Fruit fly (Drosophila melanogaster) whole organism, embryonic: Measurements from ENCODE around the gene CG2059.

Experiments
- BEAF-32 ChIP-seq: fragments of 200-800 bp; sonication (Bioruptor generic); optimal IDR thresholded peaks from 3 replicates; lab custom pipeline; 2017; ENCODE audit warnings: missing biosample characterization, missing genetic modification characterization, mild to moderate bottlenecking, moderate library complexity, missing genetic modification reagents
- CG11696 ChIP-seq: fragments of 200-800 bp; sonication (Bioruptor generic); IDR thresholded peaks from 2 replicates; pipeline ENCODE4 v1.3.6; 2022; ENCODE audit warnings: missing biosample characterization, missing genetic modification characterization
- CG12236 ChIP-seq: fragments of 200-800 bp; sonication (Bioruptor generic); optimal IDR thresholded peaks from 2 replicates; lab custom pipeline; 2016; ENCODE audit warnings: missing biosample characterization, missing genetic modification characterization
- CG14710 ChIP-seq: fragments of 200-800 bp; sonication (Bioruptor generic); optimal IDR thresholded peaks from 3 replicates; lab custom pipeline; 2019; ENCODE audit warnings: missing biosample characterization, mild to moderate bottlenecking, missing genetic modification characterization, moderate library complexity
- CG15011 ChIP-seq: fragments of 200-800 bp; sonication (Bioruptor generic); optimal IDR thresholded peaks from 3 replicates; lab custom pipeline; 2018; ENCODE audit warnings: missing biosample characterization, mild to moderate bottlenecking, missing genetic modification characterization
- CG16815 ChIP-seq: fragments of 200-800 bp; sonication (Bioruptor generic); optimal IDR thresholded peaks from 3 replicates; lab custom pipeline; 2017; ENCODE audit warnings: missing biosample characterization, mild to moderate bottlenecking, missing genetic modification characterization
- CG17568 ChIP-seq: fragments of 200-800 bp; sonication (Bioruptor generic); optimal IDR thresholded peaks from 2 replicates; lab custom pipeline; 2018; ENCODE audit warnings: missing biosample characterization, mild to moderate bottlenecking, missing genetic modification characterization, moderate library complexity
- CG3281 ChIP-seq: fragments of 200-800 bp; sonication (Bioruptor generic); optimal IDR thresholded peaks from 3 replicates; lab custom pipeline; 2017; ENCODE audit warnings: missing biosample characterization, mild to moderate bottlenecking, missing genetic modification characterization
- CG4282 ChIP-seq: fragments of 200-800 bp; sonication (Bioruptor generic); optimal IDR thresholded peaks from 2 replicates; lab custom pipeline; 2016; ENCODE audit warnings: missing biosample characterization, missing genetic modification characterization
- CG4360 ChIP-seq: fragments of 200-800 bp; sonication (Bioruptor generic); IDR thresholded peaks from 2 replicates; pipeline ENCODE4 v1.3.6; 2022; ENCODE audit warnings: missing biosample characterization, missing genetic modification characterization
- CG5245 ChIP-seq: fragments of 200-800 bp; sonication (Bioruptor generic); optimal IDR thresholded peaks from 3 replicates; lab custom pipeline; 2016; ENCODE audit warnings: missing biosample characterization, missing genetic modification characterization
- CG6254 ChIP-seq: fragments of 200-800 bp; sonication (Bioruptor generic); optimal IDR thresholded peaks from 3 replicates; lab custom pipeline; 2017; ENCODE audit warnings: mild to moderate bottlenecking, missing biosample characterization, missing genetic modification reagents, missing genetic modification characterization
- CG7271 ChIP-seq: fragments of 200-800 bp; sonication (Bioruptor generic); optimal IDR thresholded peaks from 2 replicates; lab custom pipeline; 2018; ENCODE audit warnings: missing biosample characterization, mild to moderate bottlenecking, missing genetic modification characterization, moderate library complexity
- CG7372 ChIP-seq: fragments of 200-800 bp; sonication (Bioruptor generic); IDR thresholded peaks from 2 replicates; pipeline ENCODE4 v1.3.6; 2022; ENCODE audit warnings: missing biosample characterization, missing genetic modification characterization
- CG8089 ChIP-seq: fragments of 200-800 bp; sonication (Bioruptor generic); optimal IDR thresholded peaks from 3 replicates; lab custom pipeline; 2016; ENCODE audit warnings: missing biosample characterization, missing genetic modification characterization
- CG9932 ChIP-seq: fragments of 200-800 bp; sonication (Bioruptor generic); IDR thresholded peaks from 2 replicates; pipeline ENCODE4 v1.3.6; 2022; ENCODE audit warnings: missing biosample characterization, missing genetic modification characterization
- D19B ChIP-seq: fragments of 200-800 bp; sonication (Bioruptor generic); optimal IDR thresholded peaks from 2 replicates; lab custom pipeline; 2017; ENCODE audit warnings: missing biosample characterization, mild to moderate bottlenecking, missing genetic modification characterization
- Dbx ChIP-seq: fragments of 200-800 bp; sonication (Bioruptor generic); IDR thresholded peaks from 3 replicates; pipeline ENCODE4 v1.3.6; 2022; ENCODE audit warnings: missing biosample characterization, missing genetic modification characterization
- Deaf1 ChIP-seq: fragments of 200-800 bp; optimal IDR thresholded peaks from 3 replicates; lab custom pipeline; 2019; ENCODE audit warnings: missing biosample characterization, mild to moderate bottlenecking, missing genetic modification characterization, moderate library complexity
- Dip2 ChIP-seq: fragments of 200-800 bp; sonication (Bioruptor generic); IDR thresholded peaks from 2 replicates; pipeline ENCODE4 v1.3.6; 2022; ENCODE audit warnings: missing biosample characterization, missing genetic modification characterization
- Drgx ChIP-seq: fragments of 200-800 bp; sonication (Bioruptor generic); IDR thresholded peaks from 2 replicates; pipeline ENCODE4 v1.3.6; 2022; ENCODE audit warnings: missing biosample characterization, missing genetic modification characterization
- HLH4C ChIP-seq: fragments of 200-800 bp; sonication (Bioruptor generic); IDR thresholded peaks from 3 replicates; pipeline ENCODE4 v1.3.6; 2022; ENCODE audit warnings: missing biosample characterization, missing genetic modification characterization; ENCODE audit not compliant: partially characterized antibody
- Hmx ChIP-seq: fragments of 200-800 bp; sonication (Bioruptor generic); optimal IDR thresholded peaks from 2 replicates; lab custom pipeline; 2016; ENCODE audit warnings: missing biosample characterization, missing genetic modification characterization
- Hr3 ChIP-seq: fragments of 200-800 bp; sonication (Bioruptor generic); optimal IDR thresholded peaks from 3 replicates; lab custom pipeline; 2016; ENCODE audit warnings: missing biosample characterization, missing genetic modification characterization
- Hr39 ChIP-seq: fragments of >200 bp; optimal IDR thresholded peaks from 2 replicates; lab custom pipeline; 2017
- Lpt ChIP-seq: fragments of >200 bp; optimal IDR thresholded peaks from 2 replicates; lab custom pipeline; 2018; ENCODE audit warnings: missing biosample characterization, missing genetic modification characterization
- Max ChIP-seq: fragments of 200-800 bp; sonication (Bioruptor generic); optimal IDR thresholded peaks from 2 replicates; lab custom pipeline; 2016; ENCODE audit warnings: missing biosample characterization, mild to moderate bottlenecking, missing genetic modification characterization
- NK7.1 ChIP-seq: fragments of 200-800 bp; sonication (Bioruptor generic); optimal IDR thresholded peaks from 3 replicates; lab custom pipeline; 2016; ENCODE audit warnings: missing biosample characterization, missing genetic modification characterization
- Pdp1 ChIP-seq, 2 experiments: fragments of 200-800 bp; sonication (Bioruptor generic); optimal IDR thresholded peaks; 3 replicates each; lab custom pipeline; 2016; ENCODE audit warnings: missing biosample characterization in 2 of 2, missing genetic modification characterization in 2 of 2, mild to moderate bottlenecking in 1 of 2, moderate library complexity in 1 of 2
- Poxn ChIP-seq: fragments of 200-800 bp; sonication (Bioruptor generic); IDR thresholded peaks from 2 replicates; pipeline ENCODE4 v1.3.6; 2022; ENCODE audit warnings: missing biosample characterization, missing genetic modification characterization
- Trl ChIP-seq, 3 experiments: fragments of >200 bp in 2 of 3; fragments of 200-800 bp in 1 of 3; sonication (Bioruptor generic) in 1 of 3; optimal IDR thresholded peaks; 2 replicates in 1 of 3; 3 replicates in 2 of 3; lab custom pipeline; 2016 to 2017; ENCODE audit warnings: missing biosample characterization in 1 of 3, missing genetic modification characterization in 1 of 3
- ac ChIP-seq: fragments of 200-800 bp; sonication (Bioruptor generic); optimal IDR thresholded peaks from 3 replicates; lab custom pipeline; 2017; ENCODE audit warnings: missing biosample characterization, mild to moderate bottlenecking, missing genetic modification characterization
- bbx ChIP-seq: fragments of 200-800 bp; sonication (Bioruptor generic); IDR thresholded peaks from 2 replicates; pipeline ENCODE4 v1.3.6; 2022; ENCODE audit warnings: missing biosample characterization, missing genetic modification characterization; ENCODE audit not compliant: partially characterized antibody
- crol ChIP-seq: fragments of 200-800 bp; sonication (Bioruptor generic); IDR thresholded peaks from 2 replicates; pipeline ENCODE4 v1.3.6; 2022; ENCODE audit warnings: missing biosample characterization, missing genetic modification characterization
- dmrt11E ChIP-seq: fragments of 200-800 bp; sonication (Bioruptor generic); optimal IDR thresholded peaks from 3 replicates; lab custom pipeline; 2018; ENCODE audit warnings: missing biosample characterization, mild to moderate bottlenecking, missing genetic modification characterization, moderate library complexity
- gsb-n ChIP-seq: fragments of 200-800 bp; sonication (Bioruptor generic); optimal IDR thresholded peaks from 3 replicates; lab custom pipeline; 2018; ENCODE audit warnings: missing biosample characterization, mild to moderate bottlenecking, missing genetic modification characterization
- kay ChIP-seq: fragments of 200-800 bp; sonication (Bioruptor generic); optimal IDR thresholded peaks from 2 replicates; lab custom pipeline; 2016; ENCODE audit warnings: missing biosample characterization, missing genetic modification characterization
- lbe ChIP-seq: fragments of 200-800 bp; sonication (Bioruptor generic); optimal IDR thresholded peaks from 2 replicates; lab custom pipeline; 2016; ENCODE audit warnings: missing biosample characterization, mild to moderate bottlenecking, missing genetic modification characterization
- lov ChIP-seq, 2 experiments: fragments of 200-800 bp in 1 of 2; fragments of >200 bp in 1 of 2; sonication (Bioruptor generic) in 1 of 2; IDR thresholded peaks in 1 of 2; optimal IDR thresholded peaks in 1 of 2; 2 replicates in 1 of 2; 3 replicates in 1 of 2; pipeline versions ENCODE4 v1.3.6 to Lab custom; 2017 to 2022; ENCODE audit warnings: missing biosample characterization in 1 of 2, missing genetic modification characterization in 1 of 2
- nmo ChIP-seq: fragments of 200-800 bp; sonication (Bioruptor generic); optimal IDR thresholded peaks from 2 replicates; lab custom pipeline; 2018; ENCODE audit warnings: missing biosample characterization, mild to moderate bottlenecking, missing genetic modification characterization, moderate library complexity
- p53 ChIP-seq: fragments of 200-800 bp; sonication (Bioruptor generic); optimal IDR thresholded peaks from 2 replicates; lab custom pipeline; 2016; ENCODE audit warnings: missing biosample characterization, missing genetic modification characterization
- pan ChIP-seq, 4 experiments: fragments of >200 bp in 3 of 4; fragments of 200-800 bp in 1 of 4; sonication (Bioruptor generic) in 1 of 4; optimal IDR thresholded peaks in 3 of 4; IDR thresholded peaks in 1 of 4; 2 replicates each; pipeline versions ENCODE4 v1.3.6 to Lab custom; 2017 to 2022; ENCODE audit warnings: missing biosample characterization in 2 of 4, missing genetic modification characterization in 2 of 4, mixed read lengths in 1 of 4
- rib ChIP-seq: fragments of 200-800 bp; sonication (Bioruptor generic); IDR thresholded peaks from 2 replicates; pipeline ENCODE4 v1.3.6; 2022; ENCODE audit warnings: missing biosample characterization, missing genetic modification characterization
- ro ChIP-seq: fragments of 200-800 bp; sonication (Bioruptor generic); IDR thresholded peaks from 2 replicates; pipeline ENCODE4 v1.3.6; 2022; ENCODE audit warnings: missing biosample characterization, missing genetic modification characterization
- salm ChIP-seq: fragments of 200-800 bp; sonication (Bioruptor generic); optimal IDR thresholded peaks from 2 replicates; lab custom pipeline; 2018; ENCODE audit warnings: missing biosample characterization, mild to moderate bottlenecking, missing genetic modification characterization
- tna ChIP-seq: fragments of 200-800 bp; sonication (Bioruptor generic); IDR thresholded peaks from 2 replicates; pipeline ENCODE4 v1.3.6; 2022; ENCODE audit warnings: missing biosample characterization, missing genetic modification characterization; ENCODE audit not compliant: partially characterized antibody
- wor ChIP-seq: fragments of 200-800 bp; sonication (Bioruptor generic); IDR thresholded peaks from 2 replicates; pipeline ENCODE4 v1.3.6; 2022; ENCODE audit warnings: missing biosample characterization, missing genetic modification characterization
- zfh2 ChIP-seq: fragments of 200-800 bp; sonication (Bioruptor generic); optimal IDR thresholded peaks from 2 replicates; lab custom pipeline; 2016; ENCODE audit warnings: missing biosample characterization, missing genetic modification characterization

CG2059 gene

dm6 chrX:7293874-7294559 lies 7.9 kb downstream of the CG2059 start (continued):
- TF ChIP-seq lov (optimal IDR thresholded peaks at IDR 0.05; lab: Kevin White, UChicago) (no peak), lov (GFP tag; IDR thresholded peaks at IDR 0.05; lab: Robert Waterston, UW) (peak; percentile 78; the same call in 2 of the 3 replicates), CG7372 (GFP tag; lab: Robert Waterston, UW) (peak; percentile 67; the same call in 1 of the 2 replicates), Drgx (peak; percentile 82), kay (GFP tag; lab: Kevin White, UChicago) (peak; percentile 30), ac (peak; percentile 88), Lpt (GFP tag; lab: Kevin White, UChicago) (no peak), p53 (GFP tag; lab: Kevin White, UChicago) (no peak), CG3281 (GFP tag; lab: Kevin White, UChicago) (peak; percentile 82), dmrt11E (peak; percentile 97), CG6254 (GFP tag; lab: Kevin White, UChicago) (peak; percentile 94), Poxn (no peak), Deaf1 (peak; percentile 71), Trl (optimal IDR thresholded peaks at IDR 0.05; lab: Kevin White, UChicago) (no peak), Trl (GFP tag; optimal IDR thresholded peaks at IDR 0.05; lab: Kevin White, UChicago) (no peak), wor (GFP tag; lab: Robert Waterston, UW) (peak; percentile 88), Hmx (GFP tag; lab: Kevin White, UChicago) (no peak), Dbx (no peak; the same call in 2 of the 3 replicates), Max (GFP tag; lab: Kevin White, UChicago) (peak; percentile 82), Hr3 (GFP tag; lab: Kevin White, UChicago) (peak; percentile 71), salm (tag; lab: Kevin White, UChicago) (peak; percentile 95), CG15011 (GFP tag; lab: Kevin White, UChicago) (peak; percentile 79), lbe (GFP tag; lab: Kevin White, UChicago) (peak; percentile 89), pan (optimal IDR thresholded peaks at IDR 0.05; lab: Kevin White, UChicago) (no peak), pan (GFP tag; optimal IDR thresholded peaks at IDR 0.05 in 1 of 2, IDR thresholded peaks at IDR 0.05 in 1 of 2) (peak in 1 of 2 experiments; percentile 84), zfh2 (GFP tag; lab: Kevin White, UChicago) (no peak), CG16815 (peak; percentile 84), CG4360 (GFP tag; lab: Robert Waterston, UW) (no peak), bbx (GFP tag; lab: Robert Waterston, UW) (no peak), Hr39 (lab: Kevin White, UChicago) (no peak), CG5245 (GFP tag; lab: Kevin White, UChicago) (peak; percentile 65), CG12236 (GFP tag; lab: Kevin White, UChicago) (no peak), CG4282 (no peak), CG9932 (no peak), CG17568 (peak; percentile 87), D19B (peak; percentile 49), CG7271 (peak; percentile 86), CG8089 (GFP tag; lab: Kevin White, UChicago) (no peak), gsb-n (tag; lab: Kevin White, UChicago) (peak; percentile 94), Dip2 (GFP tag; lab: Robert Waterston, UW) (no peak), CG14710 (tag; lab: Kevin White, UChicago) (peak; percentile 95), HLH4C (GFP tag; lab: Robert Waterston, UW) (no peak), crol (GFP tag; lab: Robert Waterston, UW) (peak; percentile 89), NK7.1 (GFP tag; lab: Kevin White, UChicago) (no peak), nmo (peak; percentile 98), Pdp1 (GFP tag; optimal IDR thresholded peaks at IDR 0.05; lab: Kevin White, UChicago) (peak in 1 of 2 experiments; percentile 30), tna (GFP tag; lab: Robert Waterston, UW) (no peak), rib (GFP tag; lab: Robert Waterston, UW) (no peak), CG11696 (peak; percentile 96), ro (GFP tag; lab: Robert Waterston, UW) (peak; percentile 73; the same call in 1 of the 2 replicates), BEAF-32 (GFP tag; lab: Kevin White, UChicago) (no peak)
